Worm (Caenorhabditis elegans) whole organism, early embryonic: ENCODE results near the gene F13E9.9.

Experiments used
- B0310.2 ChIP-seq: sonication (generic microtip); optimal IDR thresholded peaks from 2 replicates; lab custom pipeline; 2016; ENCODE audit warnings: mild to moderate bottlenecking, missing genetic modification characterization, missing compliant biosample characterization
- F13C5.2 ChIP-seq: sonication (generic microtip); optimal IDR thresholded peaks from 2 replicates; lab custom pipeline; 2017; ENCODE audit warnings: mild to moderate bottlenecking, missing genetic modification characterization, inconsistent platforms, missing compliant biosample characterization
- aly-1 ChIP-seq: sonication (generic microtip); optimal IDR thresholded peaks from 2 replicates; lab custom pipeline; 2016; ENCODE audit warnings: missing genetic modification characterization, missing compliant biosample characterization
- ama-1 ChIP-seq: fragments of 150-350 bp; optimal IDR thresholded peaks from 2 replicates; lab custom pipeline; 2014
- ceh-13 ChIP-seq: fragments of 200-800 bp; sonication (Bioruptor generic); optimal IDR thresholded peaks from 2 replicates; lab custom pipeline; 2018; ENCODE audit warnings: mild to moderate bottlenecking, missing genetic modification characterization, missing compliant biosample characterization
- ceh-36 ChIP-seq: sonication (generic microtip); optimal IDR thresholded peaks from 2 replicates; lab custom pipeline; 2016; ENCODE audit warnings: missing genetic modification characterization, inconsistent platforms, missing compliant biosample characterization
- ets-7 ChIP-seq: sonication (generic microtip); optimal IDR thresholded peaks from 2 replicates; lab custom pipeline; 2016; ENCODE audit warnings: missing genotype, missing genetic modification characterization, missing compliant biosample characterization
- flt-1 ChIP-seq: fragments of 200-800 bp; sonication (Bioruptor generic); IDR thresholded peaks from 2 replicates; pipeline ENCODE4 v1.3.6; 2022; ENCODE audit warnings: missing genetic modification characterization, missing compliant biosample characterization
- hmbx-1 ChIP-seq: sonication (generic microtip); optimal IDR thresholded peaks from 2 replicates; lab custom pipeline; 2016; ENCODE audit warnings: mild to moderate bottlenecking, missing genetic modification characterization, missing compliant biosample characterization
- hmg-4 ChIP-seq: fragments of 200-800 bp; sonication (Bioruptor generic); optimal IDR thresholded peaks from 2 replicates; lab custom pipeline; 2018; ENCODE audit warnings: mild to moderate bottlenecking, missing genetic modification characterization, missing compliant biosample characterization
- hnd-1 ChIP-seq: sonication (generic microtip); optimal IDR thresholded peaks from 2 replicates; lab custom pipeline; 2016; ENCODE audit warnings: missing genetic modification characterization, missing compliant biosample characterization
- pes-1 ChIP-seq: fragments of 200-800 bp; sonication (Bioruptor generic); IDR thresholded peaks from 2 replicates; pipeline ENCODE4 v1.3.6; 2022; ENCODE audit warnings: missing genetic modification reagents, missing genetic modification characterization, missing compliant biosample characterization
- scrt-1 ChIP-seq: fragments of 200-800 bp; sonication (Bioruptor generic); IDR thresholded peaks from 2 replicates; pipeline ENCODE4 v1.3.6; 2022; ENCODE audit warnings: missing genetic modification characterization, missing compliant biosample characterization
- sea-1 ChIP-seq: fragments of 200-800 bp; sonication (Bioruptor generic); conservative IDR thresholded peaks from 2 replicates; pipeline ENCODE4 v1.3.6; 2022; ENCODE audit warnings: missing genetic modification characterization, missing compliant biosample characterization
- tbx-11 ChIP-seq: fragments of 200-800 bp; sonication (Bioruptor generic); IDR thresholded peaks from 2 replicates; pipeline ENCODE4 v1.3.6; 2022; ENCODE audit warnings: missing genetic modification characterization, missing compliant biosample characterization
- tbx-37 ChIP-seq: fragments of 200-800 bp; sonication (Bioruptor generic); conservative IDR thresholded peaks from 2 replicates; pipeline ENCODE4 v1.3.6; 2022; ENCODE audit warnings: missing genetic modification reagents, missing genetic modification characterization, missing compliant biosample characterization
- tra-4 ChIP-seq: sonication (generic microtip); optimal IDR thresholded peaks from 2 replicates; lab custom pipeline; 2017; ENCODE audit warnings: missing genetic modification characterization, missing compliant biosample characterization

The F13E9.9 gene

ce11 chrIV:10868629-10869251 is 30.3 kb downstream of the F13E9.9 start, which contains the start of gene F13E9.11:
Gene F13E9.11 (minus strand): TSS chrIV:10869135.
- no peak for TF ChIP-seq scrt-1 (GFP tag; lab: Robert Waterston, UW)
- no peak for TF ChIP-seq F13C5.2 (tag; lab: Kevin White, UChicago)
- no peak for TF ChIP-seq ceh-36
- no peak for TF ChIP-seq flt-1 (GFP tag; lab: Robert Waterston, UW)
- TF ChIP-seq ceh-13 (GFP tag; lab: Kevin White, UChicago) = no peak
- TF ChIP-seq sea-1 (GFP tag; lab: Robert Waterston, UW) = no peak
- no peak for TF ChIP-seq ama-1 (lab: Kevin White, UChicago)
- TF ChIP-seq B0310.2 (tag; lab: Kevin White, UChicago) = no peak
- peak; percentile 51 for TF ChIP-seq ets-7 (tag; lab: Kevin White, UChicago)
- TF ChIP-seq hnd-1 (tag; lab: Kevin White, UChicago) = no peak
- peak; percentile 10 for TF ChIP-seq hmg-4 (GFP tag; lab: Kevin White, UChicago)
- no peak for TF ChIP-seq aly-1 (tag; lab: Kevin White, UChicago)
- no peak for TF ChIP-seq tra-4 (tag; lab: Kevin White, UChicago)
- TF ChIP-seq tbx-11 (GFP tag; lab: Robert Waterston, UW) = 0 out of 2 replicates have a peak, but pooled peaks have one; percentile 48
- no peak for TF ChIP-seq hmbx-1
- no peak for TF ChIP-seq tbx-37 (GFP tag; lab: Robert Waterston, UW)
- no peak for TF ChIP-seq pes-1 (GFP tag; lab: Robert Waterston, UW)

- TF ChIP-seq sea-1 (GFP tag; lab: Robert Waterston, UW) (no peak), ets-7 (tag; lab: Kevin White, UChicago) (no peak), ama-1 (lab: Kevin White, UChicago) (no peak), tbx-37 (GFP tag; lab: Robert Waterston, UW) (no peak), F13C5.2 (tag; lab: Kevin White, UChicago) (no peak), B0310.2 (tag; lab: Kevin White, UChicago) (no peak), aly-1 (tag; lab: Kevin White, UChicago) (no peak), tra-4 (tag; lab: Kevin White, UChicago) (no peak), ceh-13 (GFP tag; lab: Kevin White, UChicago) (no peak), hmbx-1 (no peak), flt-1 (GFP tag; lab: Robert Waterston, UW) (no peak), hnd-1 (tag; lab: Kevin White, UChicago) (no peak), scrt-1 (GFP tag; lab: Robert Waterston, UW) (no peak), pes-1 (GFP tag; lab: Robert Waterston, UW) (no peak), hmg-4 (GFP tag; lab: Kevin White, UChicago) (no peak)
These were observed 31.4 kb downstream of the F13E9.9 start for ce11 chrIV:10867370-10868146.

- TF ChIP-seq sea-1 (GFP tag; lab: Robert Waterston, UW) = no peak
- TF ChIP-seq aly-1 (tag; lab: Kevin White, UChicago) = no peak
- no peak for TF ChIP-seq hnd-1 (tag; lab: Kevin White, UChicago)
- no peak for TF ChIP-seq pes-1 (GFP tag; lab: Robert Waterston, UW)
- no peak for TF ChIP-seq ama-1 (lab: Kevin White, UChicago)
- no peak for TF ChIP-seq B0310.2 (tag; lab: Kevin White, UChicago)
- TF ChIP-seq hmg-4 (GFP tag; lab: Kevin White, UChicago) = no peak
- TF ChIP-seq F13C5.2 (tag; lab: Kevin White, UChicago) = no peak
- TF ChIP-seq ceh-36 = no peak
- no peak for TF ChIP-seq ets-7 (tag; lab: Kevin White, UChicago)
- no peak for TF ChIP-seq tra-4 (tag; lab: Kevin White, UChicago)
- TF ChIP-seq hmbx-1 = no peak
- TF ChIP-seq tbx-37 (GFP tag; lab: Robert Waterston, UW) = no peak
- no peak for TF ChIP-seq ceh-13 (GFP tag; lab: Kevin White, UChicago)
- no peak for TF ChIP-seq flt-1 (GFP tag; lab: Robert Waterston, UW)
- no peak for TF ChIP-seq tbx-11 (GFP tag; lab: Robert Waterston, UW)
- no peak for TF ChIP-seq scrt-1 (GFP tag; lab: Robert Waterston, UW)
These were observed 35.0 kb downstream of the F13E9.9 start, which contains the start of gene nish-1 for ce11 chrIV:10864031-10864430. Gene nish-1 (plus strand): TSS chrIV:10864331.

DNA sequence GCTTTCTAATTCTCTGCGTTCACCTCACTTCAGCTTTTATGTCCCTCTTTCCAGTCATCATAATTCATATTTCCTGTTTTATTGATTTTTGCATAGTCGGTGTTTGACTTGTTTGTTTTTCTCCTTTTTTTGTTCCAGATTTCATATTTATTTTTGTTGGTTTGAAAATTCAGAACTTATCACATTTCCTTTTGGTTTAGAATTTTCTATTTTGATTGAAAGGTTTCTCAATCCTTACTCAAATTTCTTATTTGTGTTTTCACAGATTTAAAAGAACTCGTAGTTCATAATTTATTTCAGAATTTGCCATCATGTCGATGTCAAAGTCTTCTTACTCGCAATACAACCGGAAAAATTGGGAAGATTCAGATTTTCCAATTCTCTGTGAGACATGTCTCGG is 37.9 kb downstream of the F13E9.9 start, which contains the start of gene rbm-22:
Gene rbm-22 (plus strand): TSS at position 301 of the 400 bp plus-strand sequence.
- TF ChIP-seq B0310.2 (tag; lab: Kevin White, UChicago) (no peak), scrt-1 (GFP tag; lab: Robert Waterston, UW) (no peak), F13C5.2 (tag; lab: Kevin White, UChicago) (no peak), ceh-36 (no peak), tbx-11 (GFP tag; lab: Robert Waterston, UW) (no peak), hmg-4 (GFP tag; lab: Kevin White, UChicago) (no peak), sea-1 (GFP tag; lab: Robert Waterston, UW) (no peak), hmbx-1 (no peak), tbx-37 (GFP tag; lab: Robert Waterston, UW) (no peak), flt-1 (GFP tag; lab: Robert Waterston, UW) (no peak), tra-4 (tag; lab: Kevin White, UChicago) (no peak), pes-1 (GFP tag; lab: Robert Waterston, UW) (no peak), ama-1 (lab: Kevin White, UChicago) (no peak), ets-7 (tag; lab: Kevin White, UChicago) (no peak), aly-1 (tag; lab: Kevin White, UChicago) (no peak), ceh-13 (GFP tag; lab: Kevin White, UChicago) (no peak), hnd-1 (tag; lab: Kevin White, UChicago) (no peak)

- TF ChIP-seq ceh-36 (no peak), sea-1 (GFP tag; lab: Robert Waterston, UW) (no peak), ets-7 (tag; lab: Kevin White, UChicago) (no peak), scrt-1 (GFP tag; lab: Robert Waterston, UW) (no peak), pes-1 (GFP tag; lab: Robert Waterston, UW) (no peak), aly-1 (tag; lab: Kevin White, UChicago) (no peak), hnd-1 (tag; lab: Kevin White, UChicago) (no peak), flt-1 (GFP tag; lab: Robert Waterston, UW) (no peak)
These were observed 40.5 kb downstream of the F13E9.9 start, which contains the start of the genes T11G6.2 and hars-1 for ce11 chrIV:10858300-10859016. Gene T11G6.2 (minus strand): TSS chrIV:10858496. Gene hars-1 (plus strand): TSS chrIV:10858957.
